Worm (Caenorhabditis elegans) whole organism, L1 larva: ENCODE results near the gene K02E11.4.

Experiments used
- C04F5.9 ChIP-seq: sonication (generic microtip); optimal IDR thresholded peaks from 2 replicates; lab custom pipeline; 2016; ENCODE audit warnings: missing genetic modification characterization, missing compliant biosample characterization
- C16A3.4 ChIP-seq: fragments of 150-350 bp; optimal IDR thresholded peaks from 2 replicates; lab custom pipeline; 2014; ENCODE audit warnings: missing biosample characterization, missing genetic modification characterization
- aha-1 ChIP-seq: fragments of 150-350 bp; optimal IDR thresholded peaks from 2 replicates; lab custom pipeline; 2014; ENCODE audit warnings: missing biosample characterization, missing genetic modification characterization
- alr-1 ChIP-seq: fragments of 200-800 bp; sonication (Bioruptor generic); optimal IDR thresholded peaks from 2 replicates; lab custom pipeline; 2018; ENCODE audit warnings: borderline replicate concordance, mild to moderate bottlenecking, missing genetic modification characterization, missing compliant biosample characterization
- ceh-8 ChIP-seq: fragments of 200-800 bp; sonication (Bioruptor generic); optimal IDR thresholded peaks from 2 replicates; lab custom pipeline; 2018; ENCODE audit warnings: mild to moderate bottlenecking, missing genetic modification characterization, moderate library complexity, missing compliant biosample characterization
- ceh-82 ChIP-seq, 3 experiments: fragments of 150-350 bp in 1 of 3; sonication (generic microtip) in 2 of 3; optimal IDR thresholded peaks; 2 replicates each; lab custom pipeline; 2014 to 2017; ENCODE audit warnings: missing biosample characterization in 3 of 3, missing genetic modification characterization in 3 of 3
- ceh-90 ChIP-seq: sonication (generic microtip); optimal IDR thresholded peaks from 2 replicates; lab custom pipeline; 2016; ENCODE audit warnings: missing genetic modification characterization, missing compliant biosample characterization
- ces-1 ChIP-seq: fragments of 150-350 bp; optimal IDR thresholded peaks from 2 replicates; lab custom pipeline; 2014; ENCODE audit warnings: missing biosample characterization, missing genetic modification reagents, missing genetic modification characterization
- efl-1 ChIP-seq, 4 experiments: fragments of 150-350 bp; optimal IDR thresholded peaks in 3 of 4; peaks in 1 of 4; 1 replicate in 1 of 4; 2 replicates in 3 of 4; lab custom pipeline; 2014; ENCODE audit warnings: missing biosample characterization in 2 of 4, missing genetic modification characterization in 2 of 4, missing genetic modification reagents in 2 of 4
- efl-3 ChIP-seq: fragments of 200-800 bp; sonication (Bioruptor generic); optimal IDR thresholded peaks from 2 replicates; lab custom pipeline; 2018; ENCODE audit warnings: mild to moderate bottlenecking, missing genetic modification characterization, missing compliant biosample characterization
- egl-13 ChIP-seq: sonication (generic microtip); optimal IDR thresholded peaks from 2 replicates; lab custom pipeline; 2016; ENCODE audit warnings: missing genotype, missing genetic modification reagents, missing genetic modification characterization, missing compliant biosample characterization
- egl-27 ChIP-seq, 2 experiments: fragments of 150-350 bp in 1 of 2; sonication (generic microtip); optimal IDR thresholded peaks; 3 replicates each; lab custom pipeline; 2017 to 2018; ENCODE audit warnings: missing biosample characterization in 2 of 2, missing genetic modification characterization in 2 of 2, missing genetic modification reagents in 2 of 2
- elt-3 ChIP-seq, 6 experiments: fragments of 150-350 bp in 1 of 6; sonication (generic microtip); optimal IDR thresholded peaks; 2 replicates each; lab custom pipeline; 2017 to 2018; ENCODE audit warnings: missing biosample characterization in 6 of 6, missing genetic modification characterization in 6 of 6, inconsistent platforms in 1 of 6
- ets-5 ChIP-seq: fragments of 200-800 bp; sonication (Bioruptor generic); IDR thresholded peaks from 2 replicates; pipeline ENCODE4 v1.3.6; 2022; ENCODE audit warnings: missing genetic modification characterization, missing compliant biosample characterization
- fkh-4 ChIP-seq: sonication (generic microtip); optimal IDR thresholded peaks from 2 replicates; lab custom pipeline; 2016; ENCODE audit warnings: missing compliant biosample characterization, missing genetic modification characterization, borderline replicate concordance
- fkh-8 ChIP-seq: sonication (generic microtip); optimal IDR thresholded peaks from 2 replicates; lab custom pipeline; 2016; ENCODE audit warnings: mild to moderate bottlenecking, missing genetic modification characterization, missing compliant biosample characterization
- fos-1 ChIP-seq: fragments of 150-350 bp; optimal IDR thresholded peaks from 2 replicates; lab custom pipeline; 2014; ENCODE audit warnings: missing biosample characterization, missing genetic modification characterization
- hlh-17 ChIP-seq: fragments of 200-800 bp; sonication (Bioruptor generic); optimal IDR thresholded peaks from 2 replicates; lab custom pipeline; 2018; ENCODE audit warnings: missing genetic modification characterization, mild to moderate bottlenecking, missing compliant biosample characterization, moderate library complexity, borderline replicate concordance
- irx-1 ChIP-seq: sonication (generic microtip); optimal IDR thresholded peaks from 2 replicates; lab custom pipeline; 2016; ENCODE audit warnings: missing genetic modification characterization, missing compliant biosample characterization
- jun-1 ChIP-seq: fragments of 150-350 bp; optimal IDR thresholded peaks from 2 replicates; lab custom pipeline; 2014; ENCODE audit warnings: missing biosample characterization, missing genetic modification reagents, missing genetic modification characterization
- lin-13 ChIP-seq: fragments of 150-350 bp; optimal IDR thresholded peaks from 2 replicates; lab custom pipeline; 2014; ENCODE audit warnings: missing biosample characterization, missing genetic modification reagents, missing genetic modification characterization
- lin-14 ChIP-seq: fragments of 200-800 bp; sonication (Bioruptor generic); optimal IDR thresholded peaks from 2 replicates; lab custom pipeline; 2018; ENCODE audit warnings: mild to moderate bottlenecking, missing genetic modification characterization, moderate library complexity, missing compliant biosample characterization
- lin-35 ChIP-seq, 2 experiments: fragments of 150-350 bp; optimal IDR thresholded peaks; 2 replicates each; lab custom pipeline; 2014; ENCODE audit warnings: missing biosample characterization in 2 of 2, missing genetic modification characterization in 2 of 2, missing genetic modification reagents in 2 of 2
- lsy-2 ChIP-seq, 2 experiments: fragments of 150-350 bp; optimal IDR thresholded peaks; 2 replicates each; lab custom pipeline; 2014; ENCODE audit warnings: missing biosample characterization in 2 of 2, missing genetic modification characterization in 2 of 2
- mdl-1 ChIP-seq, 2 experiments: fragments of 150-350 bp; optimal IDR thresholded peaks; 2 replicates each; lab custom pipeline; 2014 to 2017; ENCODE audit warnings: missing biosample characterization in 2 of 2, missing genetic modification characterization in 2 of 2, inconsistent platforms in 1 of 2
- mef-2 ChIP-seq: fragments of 150-350 bp; optimal IDR thresholded peaks from 2 replicates; lab custom pipeline; 2014; ENCODE audit warnings: missing biosample characterization, missing genetic modification characterization
- nhr-12 ChIP-seq: sonication (generic microtip); optimal IDR thresholded peaks from 2 replicates; lab custom pipeline; 2017; ENCODE audit warnings: missing biosample characterization, missing genetic modification characterization
- nhr-20 ChIP-seq: sonication (generic microtip); optimal IDR thresholded peaks from 2 replicates; lab custom pipeline; 2016; ENCODE audit warnings: mild to moderate bottlenecking, missing genetic modification characterization, missing compliant biosample characterization
- nhr-237 ChIP-seq: fragments of 150-350 bp; optimal IDR thresholded peaks from 2 replicates; lab custom pipeline; 2014; ENCODE audit warnings: missing biosample characterization, missing genetic modification characterization
- nhr-71 ChIP-seq: sonication (generic microtip); optimal IDR thresholded peaks from 2 replicates; lab custom pipeline; 2016; ENCODE audit warnings: mild to moderate bottlenecking, missing genetic modification characterization, moderate library complexity, missing compliant biosample characterization
- nhr-76 ChIP-seq: sonication (generic microtip); optimal IDR thresholded peaks from 2 replicates; lab custom pipeline; 2017; ENCODE audit warnings: missing biosample characterization, missing genetic modification characterization
- nhr-77 ChIP-seq: fragments of 150-350 bp; optimal IDR thresholded peaks from 2 replicates; lab custom pipeline; 2014; ENCODE audit warnings: missing biosample characterization, missing genetic modification characterization
- nhr-85 ChIP-seq: sonication (generic microtip); peaks from one replicate; lab custom pipeline; 2016; ENCODE audit warnings: missing genetic modification characterization, inconsistent platforms, missing compliant biosample characterization
- nhr-90 ChIP-seq: sonication (generic microtip); optimal IDR thresholded peaks from 2 replicates; lab custom pipeline; 2016; ENCODE audit warnings: mild to moderate bottlenecking, missing genetic modification characterization, missing compliant biosample characterization; ENCODE audit not compliant: poor library complexity
- pag-3 ChIP-seq: sonication (generic microtip); optimal IDR thresholded peaks from 2 replicates; lab custom pipeline; 2017; ENCODE audit warnings: missing genetic modification characterization, mild to moderate bottlenecking, missing compliant biosample characterization, antibody characterized with exemption, borderline replicate concordance; ENCODE audit not compliant: insufficient read depth
- pax-3 ChIP-seq: fragments of 200-800 bp; sonication (Bioruptor generic); optimal IDR thresholded peaks from 2 replicates; lab custom pipeline; 2018; ENCODE audit warnings: mild to moderate bottlenecking, missing genetic modification characterization, moderate library complexity, missing compliant biosample characterization
- rnt-1 ChIP-seq: sonication (generic microtip); optimal IDR thresholded peaks from 2 replicates; lab custom pipeline; 2016; ENCODE audit warnings: mild to moderate bottlenecking, missing genetic modification characterization, moderate library complexity, missing compliant biosample characterization
- snpc-4 ChIP-seq: fragments of 150-350 bp; optimal IDR thresholded peaks from 2 replicates; lab custom pipeline; 2014; ENCODE audit warnings: missing biosample characterization, missing genetic modification characterization
- snu-23 ChIP-seq: sonication (generic microtip); optimal IDR thresholded peaks from 2 replicates; lab custom pipeline; 2016; ENCODE audit warnings: missing genetic modification characterization, missing compliant biosample characterization
- sox-4 ChIP-seq: sonication (generic microtip); optimal IDR thresholded peaks from 2 replicates; lab custom pipeline; 2016; ENCODE audit warnings: missing genetic modification characterization, missing compliant biosample characterization
- tbx-2 ChIP-seq: sonication (generic microtip); optimal IDR thresholded peaks from 2 replicates; lab custom pipeline; 2016; ENCODE audit warnings: missing genetic modification characterization, missing compliant biosample characterization
- tlp-1 ChIP-seq: fragments of 150-350 bp; optimal IDR thresholded peaks from 2 replicates; lab custom pipeline; 2014; ENCODE audit warnings: missing biosample characterization, missing genetic modification characterization
- unc-30 ChIP-seq: sonication (generic microtip); optimal IDR thresholded peaks from 2 replicates; lab custom pipeline; 2017; ENCODE audit warnings: missing biosample characterization, missing genetic modification characterization
- unc-62 ChIP-seq: fragments of 150-350 bp; optimal IDR thresholded peaks from 2 replicates; lab custom pipeline; 2014; ENCODE audit warnings: missing biosample characterization, missing genetic modification reagents, missing genetic modification characterization
- unc-98 ChIP-seq: fragments of 200-800 bp; sonication (Bioruptor generic); IDR thresholded peaks from 2 replicates; pipeline ENCODE4 v1.3.6; 2022; ENCODE audit warnings: missing genetic modification characterization, missing compliant biosample characterization
- zag-1 ChIP-seq: fragments of 150-350 bp; optimal IDR thresholded peaks from 2 replicates; lab custom pipeline; 2014; ENCODE audit warnings: missing biosample characterization, missing genetic modification characterization
- zip-4 ChIP-seq: fragments of 200-800 bp; sonication (Bioruptor generic); optimal IDR thresholded peaks from 2 replicates; lab custom pipeline; 2018; ENCODE audit warnings: mild to moderate bottlenecking, missing genetic modification characterization, moderate library complexity, missing compliant biosample characterization
- ztf-11 ChIP-seq, 2 experiments: sonication (generic microtip); optimal IDR thresholded peaks; 2 replicates each; lab custom pipeline; 2016 to 2017; ENCODE audit warnings: missing genetic modification characterization in 2 of 2, missing biosample characterization in 1 of 2, missing compliant biosample characterization in 1 of 2

K02E11.4 gene

ce11 chrV:14200086-14200485 is 47.8 kb downstream of the K02E11.4 start (continued):
- TF ChIP-seq unc-62 (no peak), unc-30 (tag; lab: Kevin White, UChicago) (no peak), fkh-8 (peak; percentile 86), snpc-4 (tag; lab: Kevin White, UChicago) (peak; percentile 87), efl-1 (optimal IDR thresholded peaks at IDR 0.05; lab: Kevin White, UChicago) (peak; percentile 78 to 86), efl-1 (GFP tag; optimal IDR thresholded peaks at IDR 0.05 in 1 of 2; lab: Kevin White, UChicago) (peak; percentile 59 to 95), nhr-12 (tag; lab: Kevin White, UChicago) (no peak), C16A3.4 (tag; lab: Kevin White, UChicago) (peak; percentile 91), snu-23 (GFP tag; lab: Kevin White, UChicago) (peak; percentile 97), tlp-1 (tag; lab: Kevin White, UChicago) (no peak), mef-2 (tag; lab: Kevin White, UChicago) (peak; percentile 91), lin-35 (GFP tag; optimal IDR thresholded peaks at IDR 0.05; lab: Kevin White, UChicago) (peak; percentile 74 to 87), lsy-2 (tag; optimal IDR thresholded peaks at IDR 0.05; lab: Kevin White, UChicago) (peak; percentile 87 to 91), tbx-2 (tag; lab: Kevin White, UChicago) (peak; percentile 92), zip-4 (GFP tag; lab: Kevin White, UChicago) (peak; percentile 100), lin-13 (GFP tag; lab: Kevin White, UChicago) (peak; percentile 87), pag-3 (tag; lab: Kevin White, UChicago) (no peak), egl-27 (tag; optimal IDR thresholded peaks at IDR 0.05; lab: Kevin White, UChicago) (peak; percentile 82 to 92), efl-3 (GFP tag; lab: Kevin White, UChicago) (no peak), nhr-77 (tag; lab: Kevin White, UChicago) (peak; percentile 93), sox-4 (no peak), fkh-4 (tag; lab: Kevin White, UChicago) (peak; percentile 57), hlh-17 (GFP tag; lab: Kevin White, UChicago) (no peak), rnt-1 (tag; lab: Kevin White, UChicago) (peak; percentile 88), aha-1 (tag; lab: Kevin White, UChicago) (peak; percentile 66), nhr-76 (tag; lab: Kevin White, UChicago) (no peak), ets-5 (no peak), zag-1 (tag; lab: Kevin White, UChicago) (no peak), egl-13 (tag; lab: Kevin White, UChicago) (peak; percentile 68), nhr-71 (tag; lab: Kevin White, UChicago) (peak; percentile 99), nhr-20 (tag; lab: Kevin White, UChicago) (peak; percentile 97), ceh-90 (tag; lab: Kevin White, UChicago) (no peak)

ce11 chrV:14197651-14198050 is 50.3 kb downstream of the K02E11.4 start:
- TF ChIP-seq ceh-82 (tag; optimal IDR thresholded peaks at IDR 0.05; lab: Kevin White, UChicago): no peak
- no peak for TF ChIP-seq egl-13 (tag; lab: Kevin White, UChicago)
- no peak for TF ChIP-seq zip-4 (GFP tag; lab: Kevin White, UChicago)
- TF ChIP-seq C16A3.4 (tag; lab: Kevin White, UChicago): no peak
- no peak for TF ChIP-seq unc-98
- peak; percentile 41 for TF ChIP-seq lin-14 (GFP tag; lab: Kevin White, UChicago)
- TF ChIP-seq rnt-1 (tag; lab: Kevin White, UChicago): peak; percentile 19
- peak; percentile 47 for TF ChIP-seq nhr-71 (tag; lab: Kevin White, UChicago)
- no peak for TF ChIP-seq fkh-4 (tag; lab: Kevin White, UChicago)
- no peak for TF ChIP-seq nhr-85 (tag; lab: Kevin White, UChicago)
- no peak for TF ChIP-seq pag-3 (tag; lab: Kevin White, UChicago)
- TF ChIP-seq ceh-8 (GFP tag; lab: Kevin White, UChicago): no peak
- TF ChIP-seq nhr-90 (tag; lab: Kevin White, UChicago): peak; percentile 18
- no peak for TF ChIP-seq ztf-11 (tag; optimal IDR thresholded peaks at IDR 0.05; lab: Kevin White, UChicago)
- TF ChIP-seq fos-1 (tag; lab: Kevin White, UChicago): no peak
- no peak for TF ChIP-seq jun-1 (tag; lab: Kevin White, UChicago)
- no peak for TF ChIP-seq nhr-76 (tag; lab: Kevin White, UChicago)
- TF ChIP-seq tlp-1 (tag; lab: Kevin White, UChicago): no peak
- no peak for TF ChIP-seq mef-2 (tag; lab: Kevin White, UChicago)
- peak; percentile 12 for TF ChIP-seq nhr-20 (tag; lab: Kevin White, UChicago)
- no peak for TF ChIP-seq C04F5.9 (tag; lab: Kevin White, UChicago)
- no peak for TF ChIP-seq nhr-237 (tag; lab: Kevin White, UChicago)
- TF ChIP-seq fkh-8: no peak
- no peak for TF ChIP-seq pax-3 (tag; lab: Kevin White, UChicago)
- TF ChIP-seq ets-5: no peak
- TF ChIP-seq alr-1 (tag; lab: Kevin White, UChicago): no peak
- TF ChIP-seq elt-3 (tag; optimal IDR thresholded peaks at IDR 0.05; lab: Kevin White, UChicago): peak in 1 of 6 experiments; percentile 0
- TF ChIP-seq ces-1 (GFP tag; lab: Kevin White, UChicago): no peak
- TF ChIP-seq mdl-1 (tag; optimal IDR thresholded peaks at IDR 0.05; lab: Kevin White, UChicago): no peak
- TF ChIP-seq lin-35 (GFP tag; optimal IDR thresholded peaks at IDR 0.05; lab: Kevin White, UChicago): no peak
- no peak for TF ChIP-seq irx-1 (tag; lab: Kevin White, UChicago)
